Worm (Caenorhabditis elegans) whole organism, L1 larva: ENCODE measurements around the gene chat-1.

Experiments used
- aha-1 ChIP-seq: fragments of 150-350 bp; optimal IDR thresholded peaks from 2 replicates; lab custom pipeline; 2014; ENCODE audit warnings: missing biosample characterization, missing genetic modification characterization
- aly-2 ChIP-seq: fragments of 150-350 bp; optimal IDR thresholded peaks from 2 replicates; lab custom pipeline; 2014; ENCODE audit warnings: missing biosample characterization, missing genetic modification characterization
- ceh-63 ChIP-seq: fragments of 200-800 bp; sonication (Bioruptor generic); optimal IDR thresholded peaks from 2 replicates; lab custom pipeline; 2018; ENCODE audit warnings: mild to moderate bottlenecking, missing genetic modification characterization, missing compliant biosample characterization
- egl-27 ChIP-seq, 2 experiments: fragments of 150-350 bp in 1 of 2; sonication (generic microtip); optimal IDR thresholded peaks; 3 replicates each; lab custom pipeline; 2017 to 2018; ENCODE audit warnings: missing biosample characterization in 2 of 2, missing genetic modification characterization in 2 of 2, missing genetic modification reagents in 2 of 2
- elt-3 ChIP-seq, 6 experiments: fragments of 150-350 bp in 1 of 6; sonication (generic microtip); optimal IDR thresholded peaks; 2 replicates each; lab custom pipeline; 2017 to 2018; ENCODE audit warnings: missing biosample characterization in 6 of 6, missing genetic modification characterization in 6 of 6, inconsistent platforms in 1 of 6
- nhr-11 ChIP-seq: fragments of 150-350 bp; optimal IDR thresholded peaks from 2 replicates; lab custom pipeline; 2014; ENCODE audit warnings: missing biosample characterization, missing genetic modification characterization
- nhr-237 ChIP-seq: fragments of 150-350 bp; optimal IDR thresholded peaks from 2 replicates; lab custom pipeline; 2014; ENCODE audit warnings: missing biosample characterization, missing genetic modification characterization
- pqm-1 ChIP-seq: sonication (generic microtip); optimal IDR thresholded peaks from 3 replicates; lab custom pipeline; 2017; ENCODE audit warnings: missing biosample characterization, missing genetic modification characterization
- sox-4 ChIP-seq: sonication (generic microtip); optimal IDR thresholded peaks from 2 replicates; lab custom pipeline; 2016; ENCODE audit warnings: missing genetic modification characterization, missing compliant biosample characterization
- swsn-7 ChIP-seq: sonication (generic microtip); optimal IDR thresholded peaks from 2 replicates; lab custom pipeline; 2016; ENCODE audit warnings: missing genetic modification characterization, missing compliant biosample characterization
- tbx-2 ChIP-seq: sonication (generic microtip); optimal IDR thresholded peaks from 2 replicates; lab custom pipeline; 2016; ENCODE audit warnings: missing genetic modification characterization, missing compliant biosample characterization
- unc-62 ChIP-seq: fragments of 150-350 bp; optimal IDR thresholded peaks from 2 replicates; lab custom pipeline; 2014; ENCODE audit warnings: missing biosample characterization, missing genetic modification reagents, missing genetic modification characterization
- zag-1 ChIP-seq: fragments of 150-350 bp; optimal IDR thresholded peaks from 2 replicates; lab custom pipeline; 2014; ENCODE audit warnings: missing biosample characterization, missing genetic modification characterization
- ztf-11 ChIP-seq, 2 experiments: sonication (generic microtip); optimal IDR thresholded peaks; 2 replicates each; lab custom pipeline; 2016 to 2017; ENCODE audit warnings: missing genetic modification characterization in 2 of 2, missing biosample characterization in 1 of 2, missing compliant biosample characterization in 1 of 2

- TF ChIP-seq ceh-63 (GFP tag; lab: Kevin White, UChicago) (no peak), pqm-1 (tag; lab: Kevin White, UChicago) (no peak), elt-3 (tag; optimal IDR thresholded peaks at IDR 0.05; lab: Kevin White, UChicago) (peak in 3 of 6 experiments; percentile 69 to 89 (median 76)), ztf-11 (tag; optimal IDR thresholded peaks at IDR 0.05; lab: Kevin White, UChicago) (no peak), nhr-237 (peak; percentile 57), egl-27 (tag; optimal IDR thresholded peaks at IDR 0.05; lab: Kevin White, UChicago) (peak; percentile 58 to 71), aly-2 (tag; lab: Kevin White, UChicago) (peak; percentile 41), zag-1 (tag; lab: Kevin White, UChicago) (no peak), tbx-2 (peak; percentile 64), swsn-7 (tag; lab: Kevin White, UChicago) (peak; percentile 43), sox-4 (no peak), aha-1 (tag; lab: Kevin White, UChicago) (no peak), nhr-11 (tag; lab: Kevin White, UChicago) (peak; percentile 68), unc-62 (GFP tag; lab: Kevin White, UChicago) (no peak)
Measured at ce11 chrIV:4400350-4401326, 46.5 kb upstream of the chat-1 start, which contains the start of gene Y24D9A.6.
